Fruit fly (Drosophila melanogaster) S2 (cell line): ENCODE results near the gene Or92a.

Source experiments
- CG8478 ChIP-seq: fragments of >200 bp; optimal IDR thresholded peaks from 2 replicates; lab custom pipeline; 2018
- CTCF ChIP-seq, 2 experiments: fragments of >200 bp; optimal IDR thresholded peaks; 2 replicates each; lab custom pipeline; 2018

- TF ChIP-seq CG8478 (lab: Kevin White, UChicago) (no peak), CTCF (optimal IDR thresholded peaks at IDR 0.05; lab: Kevin White, UChicago) (no peak)
Observed at dm6 chr3R:20509377-20509776, 4.8 kb downstream of the Or92a start.
